Worm (Caenorhabditis elegans): ENCODE results near the gene cft-1.

cft-1 gene

ce11 chrV:5587042-5587441, 48.4 kb downstream of the cft-1 start (continued):
- TF ChIP-seq daf-19 (GFP tag; conservative IDR thresholded peaks at IDR 0.05) (no peak), lin-39 (tag; optimal IDR thresholded peaks at IDR 0.05) (no peak), ceh-62 (tag; optimal IDR thresholded peaks at IDR 0.05) (no peak), F10B5.3 (tag; optimal IDR thresholded peaks at IDR 0.05) (no peak), lin-1 (GFP tag; IDR thresholded peaks at IDR 0.05) (no peak), lin-29 (GFP tag; IDR thresholded peaks at IDR 0.05) (no peak), hlh-11 (tag; optimal IDR thresholded peaks at IDR 0.05) (peak; percentile 20), dmd-9 (GFP tag; IDR thresholded peaks at IDR 0.05) (no peak), dmd-8 (GFP tag; IDR thresholded peaks at IDR 0.05) (no peak), jun-1 (tag; optimal IDR thresholded peaks at IDR 0.05) (no peak), mes-2 (tag; optimal IDR thresholded peaks at IDR 0.05; ENCODE audit: poor library complexity, severe bottlenecking) (no peak), ctbp-1 (GFP tag; IDR thresholded peaks at IDR 0.05) (no peak), lir-3 (tag; optimal IDR thresholded peaks at IDR 0.05) (no peak), ztf-11 (tag; optimal IDR thresholded peaks at IDR 0.05) (no peak), ceh-32 (tag; optimal IDR thresholded peaks at IDR 0.05; ENCODE audit: poor library complexity) (no peak), nhr-42 (GFP tag; IDR thresholded peaks at IDR 0.05) (no peak), spr-1 (tag; optimal IDR thresholded peaks at IDR 0.05) (no peak), gei-8 (GFP tag; optimal IDR thresholded peaks at IDR 0.05) (no peak), fkh-10 (GFP tag; optimal IDR thresholded peaks at IDR 0.05) (no peak), fos-1 (tag; optimal IDR thresholded peaks at IDR 0.05) (no peak), dmd-6 (GFP tag; IDR thresholded peaks at IDR 0.05) (peak; percentile 34; the same call in 1 of the 2 replicates), set-16 (GFP tag; IDR thresholded peaks at IDR 0.05) (peak; percentile 29; the same call in 1 of the 2 replicates), dpl-1 (GFP tag; optimal IDR thresholded peaks at IDR 0.05) (peak; percentile 7), attf-4 (tag; optimal IDR thresholded peaks at IDR 0.05) (no peak), saeg-2 (GFP tag; IDR thresholded peaks at IDR 0.05) (no peak), egl-27 (tag; optimal IDR thresholded peaks at IDR 0.05) (no peak), T26A8.4 (GFP tag; IDR thresholded peaks at IDR 0.05) (peak; percentile 78), lin-13 (GFP tag; optimal IDR thresholded peaks at IDR 0.05) (no peak), zfp-3 (GFP tag; conservative IDR thresholded peaks at IDR 0.05) (no peak), cey-2 (tag; optimal IDR thresholded peaks at IDR 0.05; ENCODE audit: borderline replicate concordance, insufficient read depth) (no peak), nhr-77 (tag; optimal IDR thresholded peaks at IDR 0.05) (no peak), lsy-2 (tag; optimal IDR thresholded peaks at IDR 0.05) (peak in 1 of 2 experiments; percentile 53), lin-15B (tag; optimal IDR thresholded peaks at IDR 0.05) (no peak), snpc-1.2 (GFP tag; IDR thresholded peaks at IDR 0.05) (no peak), unc-62 (GFP tag; optimal IDR thresholded peaks at IDR 0.05 in 1 of 2) (no peak), unc-62 (tag; optimal IDR thresholded peaks at IDR 0.05) (no peak), nhr-102 (tag; optimal IDR thresholded peaks at IDR 0.05) (peak; percentile 38), ama-1 (optimal IDR thresholded peaks at IDR 0.05) (no peak), Y105C5A.15 (GFP tag; IDR thresholded peaks at IDR 0.05) (0 out of 2 replicates have a peak, but pooled peaks have one; percentile 9), nhr-76 (tag; optimal IDR thresholded peaks at IDR 0.05) (no peak), pqm-1 (tag; optimal IDR thresholded peaks at IDR 0.05) (no peak), Y75B8A.6 (GFP tag; IDR thresholded peaks at IDR 0.05) (no peak), daf-16 (GFP tag; optimal IDR thresholded peaks at IDR 0.05) (peak; percentile 39 to 65), daf-16 (tag; optimal IDR thresholded peaks at IDR 0.05) (no peak), rbr-2 (tag; optimal IDR thresholded peaks at IDR 0.05) (peak; percentile 14), F44E2.7 (GFP tag; IDR thresholded peaks at IDR 0.05) (no peak), ztf-7 (tag; optimal IDR thresholded peaks at IDR 0.05) (no peak), R02D3.7 (tag; optimal IDR thresholded peaks at IDR 0.05) (no peak), aly-2 (tag; optimal IDR thresholded peaks at IDR 0.05) (no peak), tra-1 (GFP tag; IDR thresholded peaks at IDR 0.05) (no peak), zip-11 (GFP tag; IDR thresholded peaks at IDR 0.05) (no peak), nhr-25 (tag; optimal IDR thresholded peaks at IDR 0.05; ENCODE audit: borderline replicate concordance, insufficient read depth) (no peak), ceh-82 (tag; optimal IDR thresholded peaks at IDR 0.05) (no peak)

Data from whole organism, L4 larva.